Fruit fly (Drosophila melanogaster): ENCODE measurements around the gene Ugt36E1.

The Ugt36E1 gene

dm6 chr2L:18839143-18839872 is 12.7 kb downstream of the Ugt36E1 start, which contains the start of gene CG10600 (continued):
- TF ChIP-seq CG5245 (GFP tag; optimal IDR thresholded peaks at IDR 0.05) (peak; percentile 87), ranshi (GFP tag; IDR thresholded peaks at IDR 0.05) (peak; percentile 62), p53 (GFP tag; optimal IDR thresholded peaks at IDR 0.05) (peak; percentile 75), Doc2 (GFP tag; IDR thresholded peaks at IDR 0.05) (0 out of 2 replicates have a peak, but pooled peaks have one; percentile 47), E2f1 (GFP tag; IDR thresholded peaks at IDR 0.05) (peak; percentile 64), gsb (GFP tag; IDR thresholded peaks at IDR 0.05) (peak; percentile 47), CG8290 (GFP tag; optimal IDR thresholded peaks at IDR 0.05) (peak; percentile 98), CG8290 (tag; optimal IDR thresholded peaks at IDR 0.05) (peak; percentile 75 to 95), klu (GFP tag; IDR thresholded peaks at IDR 0.05) (peak; percentile 64), tup (GFP tag; optimal IDR thresholded peaks at IDR 0.05) (peak; percentile 87), lab (GFP tag; optimal IDR thresholded peaks at IDR 0.05) (peak; percentile 89), ac (GFP tag; optimal IDR thresholded peaks at IDR 0.05) (peak; percentile 30), HmgZ (tag; optimal IDR thresholded peaks at IDR 0.05) (peak; percentile 93), scrt (GFP tag; optimal IDR thresholded peaks at IDR 0.05) (peak; percentile 61), Ssrp (tag; optimal IDR thresholded peaks at IDR 0.05) (peak; percentile 10), CG10321 (GFP tag; IDR thresholded peaks at IDR 0.05) (0 out of 2 replicates have a peak, but pooled peaks have one; percentile 51), HLH4C (GFP tag; IDR thresholded peaks at IDR 0.05; ENCODE audit: partially characterized antibody) (peak; percentile 79), CG6272 (GFP tag; IDR thresholded peaks at IDR 0.05) (peak; percentile 30; the same call in 1 of the 2 replicates), hkb (optimal IDR thresholded peaks at IDR 0.05) (peak; percentile 71), hkb (GFP tag; IDR thresholded peaks at IDR 0.05) (peak; percentile 67), Ada2b (GFP tag; IDR thresholded peaks at IDR 0.05) (peak; percentile 44), lov (optimal IDR thresholded peaks at IDR 0.05) (no peak), lov (GFP tag; IDR thresholded peaks at IDR 0.05) (peak; percentile 70; the same call in 1 of the 3 replicates), Dp (GFP tag; optimal IDR thresholded peaks at IDR 0.05) (peak; percentile 100), Six4 (GFP tag; optimal IDR thresholded peaks at IDR 0.05) (peak; percentile 69), eyg (GFP tag; optimal IDR thresholded peaks at IDR 0.05) (peak; percentile 80), CG11723 (GFP tag; optimal IDR thresholded peaks at IDR 0.05) (peak; percentile 73), CG6175 (GFP tag; IDR thresholded peaks at IDR 0.05) (peak; percentile 51; the same call in 1 of the 3 replicates), maf-S (GFP tag; optimal IDR thresholded peaks at IDR 0.05) (peak; percentile 81), CG13296 (GFP tag; optimal IDR thresholded peaks at IDR 0.05) (peak; percentile 65), odd (GFP tag; optimal IDR thresholded peaks at IDR 0.05) (peak; percentile 36), Dbx (GFP tag; IDR thresholded peaks at IDR 0.05) (peak; percentile 87), lmd (GFP tag; IDR thresholded peaks at IDR 0.05) (peak; percentile 59; the same call in 1 of the 2 replicates), CG15479 (GFP tag; optimal IDR thresholded peaks at IDR 0.05) (no peak), twi (tag; optimal IDR thresholded peaks at IDR 0.05) (peak; percentile 34), Jarid2 (GFP tag; optimal IDR thresholded peaks at IDR 0.05) (peak; percentile 60), sisA (GFP tag; IDR thresholded peaks at IDR 0.05) (peak; percentile 70), CG10274 (GFP tag; optimal IDR thresholded peaks at IDR 0.05) (no peak), trem (tag; optimal IDR thresholded peaks at IDR 0.05) (peak; percentile 90), pb (GFP tag; optimal IDR thresholded peaks at IDR 0.05) (peak; percentile 86), Meics (GFP tag; optimal IDR thresholded peaks at IDR 0.05) (peak; percentile 76), cato (GFP tag; optimal IDR thresholded peaks at IDR 0.05; ENCODE audit: borderline replicate concordance) (peak; percentile 51), Lpt (GFP tag; optimal IDR thresholded peaks at IDR 0.05) (no peak), mirr (GFP tag; optimal IDR thresholded peaks at IDR 0.05) (peak; percentile 69), sima (GFP tag; optimal IDR thresholded peaks at IDR 0.05) (peak; percentile 34), CG31388 (GFP tag; optimal IDR thresholded peaks at IDR 0.05) (peak; percentile 36), Dad (GFP tag; optimal IDR thresholded peaks at IDR 0.05) (peak; percentile 85), CG17802 (tag; optimal IDR thresholded peaks at IDR 0.05) (peak; percentile 63), CG13287 (GFP tag; IDR thresholded peaks at IDR 0.05; ENCODE audit: partially characterized antibody) (peak; percentile 90), Sox100B (GFP tag; optimal IDR thresholded peaks at IDR 0.05) (no peak)
